Fruit fly (Drosophila melanogaster) whole organism, wandering third instar larva: Measurements from ENCODE around the gene CG13280.

Source experiments
- CG32264 ChIP-seq: fragments of 200-800 bp; sonication (Bioruptor generic); optimal IDR thresholded peaks from 2 replicates; lab custom pipeline; 2016; ENCODE audit warnings: missing biosample characterization, missing genetic modification characterization
- CG9705 ChIP-seq: fragments of 200-800 bp; sonication (Bioruptor generic); optimal IDR thresholded peaks from 2 replicates; lab custom pipeline; 2018; ENCODE audit warnings: missing biosample characterization, mild to moderate bottlenecking, missing genetic modification characterization
- CrebA ChIP-seq: fragments of 200-800 bp; sonication (Bioruptor generic); optimal IDR thresholded peaks from 2 replicates; lab custom pipeline; 2016; ENCODE audit warnings: missing biosample characterization, mild to moderate bottlenecking, missing genetic modification characterization, borderline replicate concordance
- HLH106 ChIP-seq: fragments of 200-800 bp; optimal IDR thresholded peaks from 3 replicates; lab custom pipeline; 2019; ENCODE audit warnings: missing biosample characterization, mild to moderate bottlenecking, missing genetic modification characterization, moderate library complexity
- Hnf4 ChIP-seq: fragments of 200-800 bp; sonication (Bioruptor generic); optimal IDR thresholded peaks from 2 replicates; lab custom pipeline; 2016; ENCODE audit warnings: missing biosample characterization, mild to moderate bottlenecking, missing genetic modification characterization
- Hr83 ChIP-seq: fragments of 200-300 bp; sonication (Bioruptor generic); optimal IDR thresholded peaks from 2 replicates; lab custom pipeline; 2016; ENCODE audit warnings: missing biosample characterization, mild to moderate bottlenecking, missing genetic modification characterization, moderate library complexity; ENCODE audit not compliant: poor library complexity, severe bottlenecking
- Mio ChIP-seq: sonication (Bioruptor generic); optimal IDR thresholded peaks from 2 replicates; lab custom pipeline; 2016; ENCODE audit warnings: missing biosample characterization, missing genetic modification characterization
- Myc ChIP-seq: fragments of >200 bp; optimal IDR thresholded peaks from 2 replicates; lab custom pipeline; 2017
- N ChIP-seq: fragments of >200 bp; optimal IDR thresholded peaks from 2 replicates; lab custom pipeline; 2018; ENCODE audit warnings: missing biosample characterization, missing external identifiers, missing genetic modification characterization
- OdsH ChIP-seq: fragments of 200-800 bp; sonication (Bioruptor generic); optimal IDR thresholded peaks from 2 replicates; lab custom pipeline; 2016; ENCODE audit warnings: missing biosample characterization, mild to moderate bottlenecking, missing genetic modification characterization
- Rel ChIP-seq, 2 experiments: fragments of 200-800 bp; sonication (Bioruptor generic) in 1 of 2; optimal IDR thresholded peaks; 2 replicates in 1 of 2; 3 replicates in 1 of 2; lab custom pipeline; 2016 to 2019; ENCODE audit warnings: mild to moderate bottlenecking in 2 of 2, missing biosample characterization in 2 of 2, missing genetic modification characterization in 2 of 2, moderate library complexity in 1 of 2
- Sp1 ChIP-seq: fragments of 200-800 bp; sonication (Bioruptor generic); optimal IDR thresholded peaks from 3 replicates; lab custom pipeline; 2019; ENCODE audit warnings: missing biosample characterization, mild to moderate bottlenecking, missing genetic modification characterization, moderate library complexity
- br ChIP-seq: fragments of 200-800 bp; sonication (Bioruptor generic); optimal IDR thresholded peaks from 2 replicates; lab custom pipeline; 2016; ENCODE audit warnings: missing biosample characterization, missing genetic modification characterization
- brk ChIP-seq: fragments of 200-800 bp; sonication (Bioruptor generic); optimal IDR thresholded peaks from 2 replicates; lab custom pipeline; 2016; ENCODE audit warnings: missing biosample characterization, mild to moderate bottlenecking, missing genetic modification characterization
- dl ChIP-seq, 2 experiments: fragments of 175-275, 200-275 bp in 1 of 2; fragments of 200-275 bp in 1 of 2; sonication (Bioruptor generic); optimal IDR thresholded peaks; lab custom pipeline; 2018; ENCODE audit warnings: mild to moderate bottlenecking in 2 of 2, missing biosample characterization in 2 of 2, missing genetic modification characterization in 2 of 2, moderate library complexity in 2 of 2; ENCODE audit not compliant: partially characterized antibody in 2 of 2, insufficient read depth in 1 of 2
- dmrt93B ChIP-seq: fragments of 200-800 bp; sonication (Bioruptor generic); optimal IDR thresholded peaks from 2 replicates; lab custom pipeline; 2018; ENCODE audit warnings: missing biosample characterization, mild to moderate bottlenecking, missing genetic modification characterization
- dsf ChIP-seq: sonication (Bioruptor generic); optimal IDR thresholded peaks from 2 replicates; lab custom pipeline; 2016; ENCODE audit warnings: missing biosample characterization, missing genetic modification characterization, borderline replicate concordance
- ey ChIP-seq: fragments of 200-800 bp; sonication (Bioruptor generic); optimal IDR thresholded peaks from 2 replicates; lab custom pipeline; 2016; ENCODE audit warnings: missing biosample characterization, missing genetic modification characterization
- foxo ChIP-seq, 2 experiments: fragments of 200-800 bp; sonication (Bioruptor generic); optimal IDR thresholded peaks; 2 replicates in 1 of 2; 3 replicates in 1 of 2; lab custom pipeline; 2016 to 2017; ENCODE audit warnings: missing biosample characterization in 2 of 2, missing genetic modification characterization in 2 of 2
- fru ChIP-seq: fragments of 200-800 bp; sonication (Bioruptor generic); optimal IDR thresholded peaks from 3 replicates; lab custom pipeline; 2016; ENCODE audit warnings: missing biosample characterization, mild to moderate bottlenecking, missing genetic modification characterization
- jim ChIP-seq: fragments of 175-275, 200-325 bp; sonication (Bioruptor generic); optimal IDR thresholded peaks from 2 replicates; lab custom pipeline; 2016; ENCODE audit warnings: missing biosample characterization, mild to moderate bottlenecking, missing genetic modification characterization
- pan ChIP-seq: fragments of >200 bp; optimal IDR thresholded peaks from 2 replicates; lab custom pipeline; 2017
- psq ChIP-seq: fragments of 200-800 bp; sonication (Bioruptor generic); optimal IDR thresholded peaks from 3 replicates; lab custom pipeline; 2017; ENCODE audit warnings: missing biosample characterization, mild to moderate bottlenecking, missing genetic modification characterization, moderate library complexity
- rgr ChIP-seq: fragments of 200-800 bp; sonication (Bioruptor generic); optimal IDR thresholded peaks from 3 replicates; lab custom pipeline; 2016; ENCODE audit warnings: missing biosample characterization, mild to moderate bottlenecking, missing genetic modification characterization
- sv ChIP-seq: fragments of 200-800 bp; sonication (Bioruptor generic); optimal IDR thresholded peaks from 3 replicates; lab custom pipeline; 2016; ENCODE audit warnings: missing biosample characterization, missing genetic modification characterization
- tai ChIP-seq: sonication (Bioruptor generic); optimal IDR thresholded peaks from 2 replicates; lab custom pipeline; 2016; ENCODE audit warnings: missing biosample characterization, missing genetic modification characterization
- usp ChIP-seq: fragments of >200 bp; optimal IDR thresholded peaks from 2 replicates; lab custom pipeline; 2017; ENCODE audit warnings: missing biosample characterization, missing genetic modification characterization
- woc ChIP-seq: sonication (Bioruptor generic); optimal IDR thresholded peaks from 2 replicates; lab custom pipeline; 2016; ENCODE audit warnings: missing biosample characterization, mild to moderate bottlenecking, missing genetic modification characterization

Gene CG13280

DNA sequence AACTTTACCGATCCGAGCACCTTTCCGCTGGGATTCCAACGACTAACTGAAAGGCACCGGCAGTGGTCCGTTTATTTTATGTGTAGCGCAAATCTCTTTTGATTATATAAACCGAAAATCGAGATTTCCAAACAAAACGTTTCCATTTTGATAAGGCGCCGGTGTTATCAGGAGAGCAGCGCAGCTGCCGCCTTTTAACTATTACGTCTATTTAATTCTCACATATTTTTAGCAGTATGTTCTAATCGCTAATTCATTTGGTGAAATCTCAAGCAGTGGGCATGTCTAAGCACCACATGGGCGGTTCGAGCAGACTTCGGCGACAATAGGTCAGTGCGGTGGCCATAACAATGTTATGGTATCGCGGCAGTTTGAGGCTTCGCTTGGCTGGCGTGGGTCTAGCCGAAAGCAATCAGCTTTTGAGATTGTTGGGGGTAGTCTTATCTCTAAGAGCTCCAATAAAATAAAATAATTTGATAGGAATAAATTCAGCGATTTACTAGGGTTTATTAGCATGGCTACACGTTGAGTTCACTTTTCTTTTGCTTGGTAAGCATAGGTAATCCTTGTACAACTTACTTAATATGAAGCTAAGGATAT is 30.1 kb downstream of the CG13280 start, which contains the start of gene Cyt-b5-r:
TSS of gene Cyt-b5-r (minus strand) at position 51 of the 600 bp plus-strand sequence.
- peak; percentile 21 for TF ChIP-seq br (GFP tag; lab: Kevin White, UChicago)
- no peak for TF ChIP-seq Hnf4 (GFP tag; lab: Kevin White, UChicago)
- TF ChIP-seq, all 38 proteins: peak for 1

DNA sequence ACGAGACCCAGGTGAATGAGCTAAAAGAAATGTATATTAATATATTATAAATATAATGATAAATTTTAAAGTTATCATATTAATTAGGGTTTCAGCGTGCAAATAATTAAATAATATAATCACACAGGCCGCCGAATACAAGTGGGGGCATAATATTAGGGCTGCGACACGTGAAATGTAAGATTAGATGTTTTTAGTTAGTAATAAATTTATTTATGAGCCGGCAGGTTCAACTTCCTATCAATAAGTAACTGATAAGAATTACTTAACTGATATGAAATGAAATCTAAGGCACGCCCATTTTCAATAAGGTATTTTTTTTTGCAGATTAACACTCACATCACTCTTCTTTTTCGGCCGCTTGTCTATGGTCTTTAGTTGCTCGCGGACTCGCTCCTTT is 31.0 kb downstream of the CG13280 start:
- TF ChIP-seq Hnf4 (GFP tag; lab: Kevin White, UChicago) (no peak), psq (GFP tag; lab: Kevin White, UChicago) (no peak), fru (no peak), usp (GFP tag; lab: Kevin White, UChicago) (no peak), tai (GFP tag; lab: Kevin White, UChicago) (no peak), CG9705 (no peak), ey (GFP tag; lab: Kevin White, UChicago) (no peak), jim (no peak), dl (GFP tag; optimal IDR thresholded peaks at IDR 0.05; lab: Kevin White, UChicago; ENCODE audit: insufficient read depth in 1 of 2, partially characterized antibody in 2 of 2) (no peak), brk (no peak), dsf (GFP tag; lab: Kevin White, UChicago) (no peak), foxo (GFP tag; optimal IDR thresholded peaks at IDR 0.05; lab: Kevin White, UChicago) (no peak)
- TF ChIP-seq, all 38 proteins: peak for 0

DNA sequence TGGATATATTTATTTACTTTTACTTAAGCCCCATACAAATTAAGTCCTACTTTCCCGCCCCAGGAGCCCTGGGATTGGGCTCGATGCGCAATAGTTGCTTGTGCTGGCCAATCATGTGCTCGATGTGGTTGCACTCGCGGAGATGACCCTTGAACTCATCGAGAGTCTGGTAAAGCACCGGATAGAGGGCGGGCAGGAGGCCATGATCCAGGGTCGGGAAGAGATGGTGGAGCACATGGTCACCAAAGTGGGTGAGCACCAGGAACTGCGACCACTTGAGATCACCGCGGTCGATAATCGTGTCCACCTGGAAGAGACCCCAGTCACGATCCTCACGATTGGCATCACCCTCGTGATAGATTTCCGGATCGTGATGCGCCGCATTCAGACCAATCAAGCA is 32.0 kb downstream of the CG13280 start:
- no peak for TF ChIP-seq jim
- no peak for TF ChIP-seq dmrt93B (GFP tag; lab: Kevin White, UChicago)
- no peak for TF ChIP-seq pan (lab: Kevin White, UChicago)
- TF ChIP-seq Hr83 (GFP tag; lab: Kevin White, UChicago): no peak
- no peak for TF ChIP-seq CG9705
- TF ChIP-seq dl (GFP tag; optimal IDR thresholded peaks at IDR 0.05; lab: Kevin White, UChicago; ENCODE audit: insufficient read depth in 1 of 2, partially characterized antibody in 2 of 2): no peak

DNA sequence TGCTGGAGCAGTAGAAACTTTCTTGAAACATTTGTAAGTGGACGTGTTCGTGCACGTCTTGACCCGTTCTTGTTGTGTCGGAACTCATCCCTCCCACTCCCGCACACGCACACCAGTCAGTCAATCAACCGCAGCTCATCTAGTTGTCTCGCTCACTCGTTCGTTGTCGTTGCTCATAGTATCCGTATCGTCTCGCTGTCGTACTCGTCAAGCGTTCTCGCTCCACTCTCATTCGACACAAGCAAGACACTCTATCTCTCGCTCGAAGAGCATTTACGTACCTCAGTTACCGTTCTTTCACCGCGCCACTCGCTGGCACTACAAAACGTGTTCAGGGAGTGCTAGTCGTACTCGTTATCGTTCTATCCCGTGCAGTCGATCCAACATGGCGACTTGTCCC is 33.3 kb downstream of the CG13280 start:
- no peak for TF ChIP-seq CG32264 (GFP tag; lab: Kevin White, UChicago)
- no peak for TF ChIP-seq woc
- no peak for TF ChIP-seq OdsH (GFP tag; lab: Kevin White, UChicago)
- no peak for TF ChIP-seq tai (GFP tag; lab: Kevin White, UChicago)
- no peak for TF ChIP-seq Hnf4 (GFP tag; lab: Kevin White, UChicago)
- TF ChIP-seq Sp1 (GFP tag; lab: Kevin White, UChicago): no peak
- no peak for TF ChIP-seq N
- no peak for TF ChIP-seq brk
- no peak for TF ChIP-seq dl (GFP tag; optimal IDR thresholded peaks at IDR 0.05; lab: Kevin White, UChicago; ENCODE audit: insufficient read depth in 1 of 2, partially characterized antibody in 2 of 2)
- TF ChIP-seq ey (GFP tag; lab: Kevin White, UChicago): no peak
- TF ChIP-seq HLH106 (tag; lab: Kevin White, UChicago): no peak
- no peak for TF ChIP-seq CrebA (GFP tag; lab: Kevin White, UChicago)
- no peak for TF ChIP-seq sv
- no peak for TF ChIP-seq foxo (GFP tag; optimal IDR thresholded peaks at IDR 0.05; lab: Kevin White, UChicago)
- no peak for TF ChIP-seq rgr (GFP tag; lab: Kevin White, UChicago)
- TF ChIP-seq Rel (GFP tag; optimal IDR thresholded peaks at IDR 0.05; lab: Kevin White, UChicago): no peak
- no peak for TF ChIP-seq Rel (tag; optimal IDR thresholded peaks at IDR 0.05; lab: Kevin White, UChicago)
- no peak for TF ChIP-seq Mio (GFP tag; lab: Kevin White, UChicago)
- no peak for TF ChIP-seq usp (GFP tag; lab: Kevin White, UChicago)
- TF ChIP-seq fru: no peak

DNA sequence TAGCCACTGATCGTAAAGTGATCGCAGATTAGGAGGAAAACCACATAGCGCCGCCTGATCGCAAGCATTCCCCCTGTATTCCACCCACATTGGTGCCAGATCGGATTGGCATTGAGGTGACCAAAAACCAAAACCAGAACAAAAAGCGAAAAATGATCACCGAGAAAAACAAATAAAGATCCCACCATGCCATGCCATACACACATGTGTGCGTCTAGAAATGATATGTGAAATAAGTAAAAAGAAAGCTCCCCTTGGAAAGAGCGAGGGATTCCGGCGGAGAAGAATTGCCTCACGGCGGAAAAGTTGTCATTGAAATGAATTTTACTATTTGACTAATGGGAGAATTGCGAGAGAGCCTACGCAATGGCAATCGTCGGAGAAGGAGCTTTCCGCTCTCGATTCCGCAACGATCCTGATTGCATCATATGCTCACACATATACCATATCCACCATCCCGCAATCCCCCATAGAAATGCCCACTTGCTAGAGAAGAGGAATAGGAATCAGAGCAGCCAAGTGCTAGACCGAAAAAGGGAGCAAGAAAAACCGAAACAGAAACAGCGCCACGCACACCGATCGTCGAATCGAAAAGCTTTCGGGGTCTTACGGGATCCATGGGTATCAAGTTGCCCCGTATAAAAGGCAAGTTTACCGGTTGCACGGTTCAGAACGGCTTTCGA is 54.7 kb downstream of the CG13280 start, which contains the start of gene Mhc:
TSS of gene Mhc (plus strand) at position 497 of the 683 bp plus-strand sequence.
- TF ChIP-seq rgr (GFP tag; lab: Kevin White, UChicago) (no peak), N (no peak), psq (GFP tag; lab: Kevin White, UChicago) (no peak), Hr83 (GFP tag; lab: Kevin White, UChicago) (no peak), sv (no peak), woc (no peak), HLH106 (tag; lab: Kevin White, UChicago) (no peak), Myc (lab: Kevin White, UChicago) (no peak), brk (no peak)
- TF ChIP-seq, all 38 proteins: peak for 0
